Worm (Caenorhabditis elegans) whole organism, late embryonic: ENCODE data around the gene C35A5.5.
A peak's percentile ranks its signal among the peaks of the same experiment; 100 is the strongest.

Source experiments
- T23F11.4 ChIP-seq: fragments of 200-800 bp; sonication (Bioruptor generic); optimal IDR thresholded peaks from 2 replicates; lab custom pipeline; 2018; ENCODE audit warnings: mild to moderate bottlenecking, missing genetic modification characterization, missing compliant biosample characterization
- Y22D7AL.16 ChIP-seq: sonication (generic microtip); optimal IDR thresholded peaks from 2 replicates; lab custom pipeline; 2016; ENCODE audit warnings: missing genetic modification characterization, missing compliant biosample characterization
- ahr-1 ChIP-seq: sonication (generic microtip); optimal IDR thresholded peaks from 2 replicates; lab custom pipeline; 2016; ENCODE audit warnings: missing genetic modification characterization, missing compliant biosample characterization
- ama-1 ChIP-seq: fragments of 150-350 bp; optimal IDR thresholded peaks from 2 replicates; lab custom pipeline; 2014
- ceh-14 ChIP-seq: sonication (generic microtip); optimal IDR thresholded peaks from 2 replicates; lab custom pipeline; 2016; ENCODE audit warnings: missing genotype, missing genetic modification characterization, missing compliant biosample characterization
- ceh-19 ChIP-seq: fragments of 200-800 bp; sonication (Bioruptor generic); optimal IDR thresholded peaks from 2 replicates; lab custom pipeline; 2018; ENCODE audit warnings: mild to moderate bottlenecking, missing genetic modification characterization, missing compliant biosample characterization
- ceh-2 ChIP-seq: sonication (generic microtip); optimal IDR thresholded peaks from 2 replicates; lab custom pipeline; 2016; ENCODE audit warnings: missing genotype, missing genetic modification characterization, missing compliant biosample characterization
- ceh-30 ChIP-seq: fragments of 150-350 bp; optimal IDR thresholded peaks from 2 replicates; lab custom pipeline; 2014; ENCODE audit warnings: missing biosample characterization, missing genetic modification characterization
- ceh-31 ChIP-seq: sonication (generic microtip); optimal IDR thresholded peaks from 2 replicates; lab custom pipeline; 2016; ENCODE audit warnings: missing genetic modification characterization, missing compliant biosample characterization
- ceh-34 ChIP-seq: sonication (generic microtip); optimal IDR thresholded peaks from 2 replicates; lab custom pipeline; 2016; ENCODE audit warnings: mild to moderate bottlenecking, missing genetic modification characterization, missing compliant biosample characterization
- ceh-6 ChIP-seq: fragments of 200-800 bp; sonication (Bioruptor generic); optimal IDR thresholded peaks from 2 replicates; lab custom pipeline; 2018; ENCODE audit warnings: mild to moderate bottlenecking, missing genetic modification characterization, missing compliant biosample characterization
- ceh-9 ChIP-seq: sonication (generic microtip); optimal IDR thresholded peaks from 2 replicates; lab custom pipeline; 2016; ENCODE audit warnings: mild to moderate bottlenecking, missing genetic modification characterization, inconsistent platforms, missing compliant biosample characterization
- dmd-4 ChIP-seq: sonication (generic microtip); optimal IDR thresholded peaks from 2 replicates; lab custom pipeline; 2016; ENCODE audit warnings: borderline replicate concordance, missing genetic modification characterization, missing compliant biosample characterization
- dve-1 ChIP-seq: sonication (generic microtip); optimal IDR thresholded peaks from 2 replicates; lab custom pipeline; 2017; ENCODE audit warnings: antibody characterized with exemption, mild to moderate bottlenecking, missing genetic modification characterization, missing compliant biosample characterization
- elt-2 ChIP-seq: sonication (generic microtip); optimal IDR thresholded peaks from 2 replicates; lab custom pipeline; 2016; ENCODE audit warnings: missing genetic modification reagents, missing genetic modification characterization, missing compliant biosample characterization
- fkh-6 ChIP-seq: sonication (generic microtip); optimal IDR thresholded peaks from 2 replicates; lab custom pipeline; 2016; ENCODE audit warnings: missing genetic modification characterization, missing compliant biosample characterization
- gmeb-2 ChIP-seq: sonication (generic microtip); optimal IDR thresholded peaks from 2 replicates; lab custom pipeline; 2016; ENCODE audit warnings: missing genetic modification characterization, inconsistent platforms, missing compliant biosample characterization
- hlh-13 ChIP-seq: fragments of 200-800 bp; sonication (Bioruptor generic); optimal IDR thresholded peaks from 2 replicates; lab custom pipeline; 2018; ENCODE audit warnings: mild to moderate bottlenecking, missing genetic modification characterization, missing compliant biosample characterization
- hlh-15 ChIP-seq: sonication (generic microtip); optimal IDR thresholded peaks from 2 replicates; lab custom pipeline; 2016; ENCODE audit warnings: missing genetic modification characterization, missing compliant biosample characterization
- hlh-30 ChIP-seq: sonication (generic microtip); optimal IDR thresholded peaks from 2 replicates; lab custom pipeline; 2017; ENCODE audit warnings: antibody characterized with exemption, missing genetic modification characterization, missing compliant biosample characterization; ENCODE audit not compliant: insufficient read depth
- hlh-6 ChIP-seq: sonication (generic microtip); optimal IDR thresholded peaks from 2 replicates; lab custom pipeline; 2016; ENCODE audit warnings: missing genotype, missing genetic modification characterization, missing compliant biosample characterization
- lin-11 ChIP-seq: fragments of 200-800 bp; sonication (Bioruptor generic); optimal IDR thresholded peaks from 2 replicates; lab custom pipeline; 2018; ENCODE audit warnings: mild to moderate bottlenecking, missing genetic modification characterization, missing compliant biosample characterization
- madf-2 ChIP-seq: sonication (generic microtip); optimal IDR thresholded peaks from 2 replicates; lab custom pipeline; 2017; ENCODE audit warnings: missing genetic modification characterization, missing compliant biosample characterization
- nfya-1 ChIP-seq: sonication (generic microtip); optimal IDR thresholded peaks from 2 replicates; lab custom pipeline; 2017; ENCODE audit warnings: missing genetic modification characterization, mild to moderate bottlenecking, missing compliant biosample characterization, antibody characterized with exemption, moderate library complexity
- nhr-11 ChIP-seq: fragments of 150-350 bp; optimal IDR thresholded peaks from 2 replicates; lab custom pipeline; 2014; ENCODE audit warnings: missing biosample characterization, missing genetic modification characterization
- nhr-232 ChIP-seq: sonication (generic microtip); optimal IDR thresholded peaks from 2 replicates; lab custom pipeline; 2016; ENCODE audit warnings: missing genetic modification characterization, missing compliant biosample characterization
- npax-4 ChIP-seq: sonication (generic microtip); optimal IDR thresholded peaks from 2 replicates; lab custom pipeline; 2016; ENCODE audit warnings: missing genetic modification characterization, missing compliant biosample characterization
- pag-3 ChIP-seq: sonication (generic microtip); optimal IDR thresholded peaks from 2 replicates; lab custom pipeline; 2016; ENCODE audit warnings: missing compliant biosample characterization, missing genetic modification characterization, borderline replicate concordance
- pat-9 ChIP-seq: fragments of 200-800 bp; sonication (Bioruptor generic); optimal IDR thresholded peaks from 2 replicates; lab custom pipeline; 2018; ENCODE audit warnings: mild to moderate bottlenecking, missing genetic modification characterization, moderate library complexity, missing compliant biosample characterization
- pax-1 ChIP-seq: fragments of 150-350 bp; optimal IDR thresholded peaks from 2 replicates; lab custom pipeline; 2014; ENCODE audit warnings: missing biosample characterization, missing genetic modification characterization
- pha-2 ChIP-seq: sonication (generic microtip); optimal IDR thresholded peaks from 2 replicates; lab custom pipeline; 2017; ENCODE audit warnings: mild to moderate bottlenecking, missing genetic modification characterization, missing compliant biosample characterization
- pha-4 ChIP-seq: fragments of 150-350 bp; optimal IDR thresholded peaks from 2 replicates; lab custom pipeline; 2018; ENCODE audit warnings: missing biosample characterization, missing genetic modification reagents, missing genetic modification characterization
- rnt-1 ChIP-seq: sonication (generic microtip); optimal IDR thresholded peaks from 2 replicates; lab custom pipeline; 2016; ENCODE audit warnings: missing genetic modification characterization, missing compliant biosample characterization
- sdc-2 ChIP-seq: sonication (generic microtip); optimal IDR thresholded peaks from 2 replicates; lab custom pipeline; 2016; ENCODE audit warnings: missing genotype, missing genetic modification characterization, missing compliant biosample characterization
- sox-2 ChIP-seq: fragments of 200-800 bp; sonication (Bioruptor generic); IDR thresholded peaks from 2 replicates; pipeline ENCODE4 v1.3.6; 2022; ENCODE audit warnings: missing genetic modification reagents, missing genetic modification characterization, missing compliant biosample characterization
- sox-4 ChIP-seq: sonication (generic microtip); optimal IDR thresholded peaks from 2 replicates; lab custom pipeline; 2017; ENCODE audit warnings: mild to moderate bottlenecking, missing genetic modification characterization, inconsistent platforms, missing compliant biosample characterization
- syd-9 ChIP-seq: sonication (generic microtip); optimal IDR thresholded peaks from 2 replicates; lab custom pipeline; 2016; ENCODE audit warnings: mild to moderate bottlenecking, missing genetic modification characterization, moderate library complexity, missing compliant biosample characterization
- ttx-3 ChIP-seq: sonication (generic microtip); optimal IDR thresholded peaks from 2 replicates; lab custom pipeline; 2016; ENCODE audit warnings: missing genetic modification reagents, missing genetic modification characterization, missing compliant biosample characterization
- unc-3 ChIP-seq, 2 experiments: fragments of 200-800 bp in 1 of 2; sonication (Bioruptor generic) in 1 of 2; sonication (generic microtip) in 1 of 2; conservative IDR thresholded peaks in 1 of 2; optimal IDR thresholded peaks in 1 of 2; 2 replicates each; pipeline versions ENCODE4 v1.3.6 to Lab custom; 2016 to 2022; ENCODE audit warnings: missing compliant biosample characterization in 2 of 2, missing genetic modification characterization in 2 of 2, missing genetic modification reagents in 1 of 2
- unc-42 ChIP-seq: sonication (generic microtip); optimal IDR thresholded peaks from 2 replicates; lab custom pipeline; 2016; ENCODE audit warnings: missing genotype, missing genetic modification characterization, missing compliant biosample characterization
- unc-55 ChIP-seq: sonication (generic microtip); optimal IDR thresholded peaks from 2 replicates; lab custom pipeline; 2017; ENCODE audit warnings: missing biosample characterization, missing genetic modification reagents, missing genetic modification characterization
- zip-5 ChIP-seq: sonication (generic microtip); optimal IDR thresholded peaks from 2 replicates; lab custom pipeline; 2016; ENCODE audit warnings: missing genetic modification characterization, missing compliant biosample characterization

The C35A5.5 gene

ce11 chrV:10525902-10526301 is 20.2 kb downstream of the C35A5.5 start, which contains the start of the genes C35A5.8 and hda-11 (continued):
- TF ChIP-seq ceh-9 (tag; lab: Kevin White, UChicago) (no peak), pha-2 (no peak), ceh-30 (tag; lab: Kevin White, UChicago) (no peak), Y22D7AL.16 (tag; lab: Kevin White, UChicago) (no peak), sox-4 (tag; lab: Kevin White, UChicago) (no peak), rnt-1 (tag; lab: Kevin White, UChicago) (peak; percentile 60), elt-2 (peak; percentile 78), zip-5 (peak; percentile 62), hlh-30 (tag; lab: Kevin White, UChicago) (no peak), nfya-1 (tag; lab: Kevin White, UChicago) (peak; percentile 8), syd-9 (tag; lab: Kevin White, UChicago) (no peak), ceh-2 (tag; lab: Kevin White, UChicago) (peak; percentile 91), ceh-31 (tag; lab: Kevin White, UChicago) (peak; percentile 94), ttx-3 (tag; lab: Kevin White, UChicago) (peak; percentile 25), pat-9 (tag; lab: Kevin White, UChicago) (no peak), ceh-14 (tag; lab: Kevin White, UChicago) (no peak), sdc-2 (tag; lab: Kevin White, UChicago) (peak; percentile 22), ceh-19 (GFP tag; lab: Kevin White, UChicago) (peak; percentile 15), unc-55 (no peak), unc-42 (tag; lab: Kevin White, UChicago) (peak; percentile 22), ahr-1 (tag; lab: Kevin White, UChicago) (no peak), fkh-6 (peak; percentile 52), ceh-34 (peak; percentile 48), unc-3 (GFP tag; conservative IDR thresholded peaks at IDR 0.05; lab: Robert Waterston, UW) (no peak), unc-3 (tag; optimal IDR thresholded peaks at IDR 0.05; lab: Kevin White, UChicago) (no peak), ama-1 (lab: Kevin White, UChicago) (no peak), pax-1 (tag; lab: Kevin White, UChicago) (no peak)

- TF ChIP-seq hlh-13 (GFP tag; lab: Kevin White, UChicago) (no peak), lin-11 (tag; lab: Kevin White, UChicago) (no peak), sox-4 (tag; lab: Kevin White, UChicago) (no peak), ceh-6 (GFP tag; lab: Kevin White, UChicago) (no peak), pax-1 (tag; lab: Kevin White, UChicago) (no peak), dmd-4 (tag; lab: Kevin White, UChicago) (no peak), pha-4 (tag; lab: Kevin White, UChicago) (no peak)
Measured at ce11 chrV:10528500-10528899, 22.8 kb downstream of the C35A5.5 start, which contains the start of gene F25D1.3. F25D1.3 (plus strand) TSS chrV:10528724.

ce11 chrV:10529600-10529999 is 23.9 kb downstream of the C35A5.5 start:
- TF ChIP-seq madf-2 (tag; lab: Kevin White, UChicago) = no peak
- no peak for TF ChIP-seq T23F11.4 (GFP tag; lab: Kevin White, UChicago)
- no peak for TF ChIP-seq unc-55
- no peak for TF ChIP-seq hlh-6 (tag; lab: Kevin White, UChicago)
- TF ChIP-seq pag-3 (tag; lab: Kevin White, UChicago) = no peak
- TF ChIP-seq hlh-15 (tag; lab: Kevin White, UChicago) = no peak
- TF ChIP-seq ceh-19 (GFP tag; lab: Kevin White, UChicago) = no peak
- no peak for TF ChIP-seq dve-1 (tag; lab: Kevin White, UChicago)
- TF ChIP-seq hlh-30 (tag; lab: Kevin White, UChicago) = no peak
- TF ChIP-seq ceh-9 (tag; lab: Kevin White, UChicago) = no peak
- no peak for TF ChIP-seq nhr-232 (tag; lab: Kevin White, UChicago)
- TF ChIP-seq ahr-1 (tag; lab: Kevin White, UChicago) = no peak
- TF ChIP-seq npax-4 (tag; lab: Kevin White, UChicago) = no peak
- TF ChIP-seq dmd-4 (tag; lab: Kevin White, UChicago) = no peak
- no peak for TF ChIP-seq nhr-11
- no peak for TF ChIP-seq gmeb-2 (tag; lab: Kevin White, UChicago)
- TF ChIP-seq sox-2 (GFP tag; lab: Robert Waterston, UW) = no peak
- no peak for TF ChIP-seq pha-4 (tag; lab: Kevin White, UChicago)
